Fruit fly (Drosophila melanogaster) whole organism, embryonic: ENCODE data around the gene sit.

Source experiments
- Ada2b ChIP-seq: fragments of 200-800 bp; sonication (Bioruptor generic); IDR thresholded peaks from 2 replicates; pipeline ENCODE4 v1.3.6; 2022; ENCODE audit warnings: missing biosample characterization, missing genetic modification characterization
- Asciz ChIP-seq: fragments of 200-800 bp; sonication (Bioruptor generic); optimal IDR thresholded peaks from 2 replicates; lab custom pipeline; 2017; ENCODE audit warnings: missing biosample characterization, mild to moderate bottlenecking, missing genetic modification characterization, missing genetic modification reagents
- B-H1 ChIP-seq: fragments of 200-800 bp; sonication (Bioruptor generic); IDR thresholded peaks from 3 replicates; pipeline ENCODE4 v1.3.6; 2022; ENCODE audit warnings: missing biosample characterization, missing genetic modification characterization
- Bdp1 ChIP-seq: fragments of 200-800 bp; sonication (Bioruptor generic); optimal IDR thresholded peaks from 3 replicates; lab custom pipeline; 2016; ENCODE audit warnings: missing biosample characterization, missing genetic modification characterization
- CG1024 ChIP-seq: fragments of 200-800 bp; sonication (Bioruptor generic); IDR thresholded peaks from 2 replicates; pipeline ENCODE4 v1.3.6; 2022; ENCODE audit warnings: missing biosample characterization, missing genetic modification characterization
- CG10654 ChIP-seq: fragments of 200-800 bp; sonication (Bioruptor generic); optimal IDR thresholded peaks from 2 replicates; lab custom pipeline; 2016; ENCODE audit warnings: missing biosample characterization, missing genetic modification characterization
- CG1233 ChIP-seq: fragments of 200-800 bp; sonication (Bioruptor generic); optimal IDR thresholded peaks from 4 replicates; lab custom pipeline; 2018; ENCODE audit warnings: missing biosample characterization, mild to moderate bottlenecking, missing genetic modification characterization
- CG12769 ChIP-seq: fragments of 200-800 bp; sonication (Bioruptor generic); optimal IDR thresholded peaks from 2 replicates; lab custom pipeline; 2019; ENCODE audit warnings: missing biosample characterization, mild to moderate bottlenecking, missing genetic modification characterization, moderate library complexity
- CG12942 ChIP-seq: fragments of 200-800 bp; sonication (Bioruptor generic); optimal IDR thresholded peaks from 3 replicates; lab custom pipeline; 2016; ENCODE audit warnings: missing biosample characterization, missing genetic modification characterization
- CG13624 ChIP-seq: fragments of 200-800 bp; sonication (Bioruptor generic); optimal IDR thresholded peaks from 2 replicates; lab custom pipeline; 2016; ENCODE audit warnings: missing biosample characterization, missing genetic modification characterization
- CG15011 ChIP-seq: fragments of 200-800 bp; sonication (Bioruptor generic); optimal IDR thresholded peaks from 3 replicates; lab custom pipeline; 2018; ENCODE audit warnings: missing biosample characterization, mild to moderate bottlenecking, missing genetic modification characterization
- CG15269 ChIP-seq: fragments of 200-800 bp; sonication (Bioruptor generic); optimal IDR thresholded peaks from 2 replicates; lab custom pipeline; 2018; ENCODE audit warnings: missing biosample characterization, mild to moderate bottlenecking, missing genetic modification characterization, moderate library complexity
- CG15696 ChIP-seq: fragments of 200-800 bp; sonication (Bioruptor generic); optimal IDR thresholded peaks from 2 replicates; lab custom pipeline; 2019; ENCODE audit warnings: missing biosample characterization, mild to moderate bottlenecking, missing genetic modification characterization, moderate library complexity
- CG17328 ChIP-seq: fragments of 200-800 bp; sonication (Bioruptor generic); IDR thresholded peaks from 2 replicates; pipeline ENCODE4 v1.3.6; 2022; ENCODE audit warnings: missing biosample characterization, missing genetic modification characterization
- CG18262 ChIP-seq: fragments of 200-800 bp; optimal IDR thresholded peaks from 3 replicates; lab custom pipeline; 2019; ENCODE audit warnings: missing biosample characterization, mild to moderate bottlenecking, missing genetic modification characterization, moderate library complexity
- CG18476 ChIP-seq: fragments of 200-800 bp; sonication (Bioruptor generic); optimal IDR thresholded peaks from 2 replicates; lab custom pipeline; 2016; ENCODE audit warnings: missing biosample characterization, mild to moderate bottlenecking, missing genetic modification characterization
- CG2875 ChIP-seq: fragments of 200-800 bp; sonication (Bioruptor generic); optimal IDR thresholded peaks from 2 replicates; lab custom pipeline; 2017; ENCODE audit warnings: missing biosample characterization, mild to moderate bottlenecking, missing genetic modification characterization, missing genetic modification reagents
- CG3281 ChIP-seq: fragments of 200-800 bp; sonication (Bioruptor generic); optimal IDR thresholded peaks from 3 replicates; lab custom pipeline; 2017; ENCODE audit warnings: missing biosample characterization, mild to moderate bottlenecking, missing genetic modification characterization
- CG34422 ChIP-seq: fragments of 200-800 bp; sonication (Bioruptor generic); IDR thresholded peaks from 3 replicates; pipeline ENCODE4 v1.3.6; 2022; ENCODE audit warnings: missing biosample characterization, missing genetic modification characterization
- CG3847 ChIP-seq: fragments of 200-800 bp; sonication (Bioruptor generic); IDR thresholded peaks from 2 replicates; pipeline ENCODE4 v1.3.6; 2022; ENCODE audit warnings: missing biosample characterization, missing genetic modification characterization
- CG6683 ChIP-seq: fragments of 200-800 bp; sonication (Bioruptor generic); optimal IDR thresholded peaks from 2 replicates; lab custom pipeline; 2017; ENCODE audit warnings: missing biosample characterization, mild to moderate bottlenecking, missing genetic modification characterization, missing genetic modification reagents
- CG7963 ChIP-seq: fragments of 200-800 bp; sonication (Bioruptor generic); IDR thresholded peaks from 3 replicates; pipeline ENCODE4 v1.3.6; 2022; ENCODE audit warnings: missing biosample characterization, missing genetic modification characterization; ENCODE audit not compliant: partially characterized antibody
- CG8388 ChIP-seq: fragments of 200-800 bp; sonication (Bioruptor generic); optimal IDR thresholded peaks from 2 replicates; lab custom pipeline; 2019; ENCODE audit warnings: missing biosample characterization, mild to moderate bottlenecking, missing genetic modification characterization, moderate library complexity
- E2f2 ChIP-seq: fragments of 200-800 bp; sonication (Bioruptor generic); IDR thresholded peaks from 2 replicates; pipeline ENCODE4 v1.3.6; 2022; ENCODE audit warnings: missing biosample characterization, missing genetic modification characterization
- ERR ChIP-seq: fragments of 200-800 bp; sonication (Bioruptor generic); optimal IDR thresholded peaks from 2 replicates; lab custom pipeline; 2016; ENCODE audit warnings: missing biosample characterization, missing genetic modification characterization
- HLHmδ ChIP-seq: fragments of 200-800 bp; sonication (Bioruptor generic); optimal IDR thresholded peaks from 2 replicates; lab custom pipeline; 2018; ENCODE audit warnings: missing biosample characterization, mild to moderate bottlenecking, missing genetic modification characterization, moderate library complexity
- Hsf ChIP-seq: fragments of 200-800 bp; sonication (Bioruptor generic); optimal IDR thresholded peaks from 3 replicates; lab custom pipeline; 2016; ENCODE audit warnings: missing biosample characterization, missing genetic modification characterization
- NK7.1 ChIP-seq: fragments of 200-800 bp; sonication (Bioruptor generic); optimal IDR thresholded peaks from 3 replicates; lab custom pipeline; 2016; ENCODE audit warnings: missing biosample characterization, missing genetic modification characterization
- Taf1 ChIP-seq: fragments of 200-800 bp; sonication (Bioruptor generic); IDR thresholded peaks from 2 replicates; pipeline ENCODE4 v1.3.6; 2022; ENCODE audit warnings: missing biosample characterization, missing genetic modification characterization
- bab2 ChIP-seq: fragments of 200-800 bp; sonication (Bioruptor generic); optimal IDR thresholded peaks from 2 replicates; lab custom pipeline; 2016; ENCODE audit warnings: missing biosample characterization, missing genetic modification characterization
- bcd ChIP-seq: fragments of 200-800 bp; sonication (Bioruptor generic); optimal IDR thresholded peaks from 2 replicates; lab custom pipeline; 2017; ENCODE audit warnings: missing biosample characterization, mild to moderate bottlenecking, missing genetic modification characterization
- dati ChIP-seq: fragments of 200-800 bp; sonication (Bioruptor generic); IDR thresholded peaks from 2 replicates; pipeline ENCODE4 v1.3.6; 2022; ENCODE audit warnings: missing biosample characterization, missing genetic modification characterization
- ems ChIP-seq: fragments of 200-800 bp; sonication (Bioruptor generic); optimal IDR thresholded peaks from 3 replicates; lab custom pipeline; 2016; ENCODE audit warnings: missing biosample characterization, missing genetic modification characterization
- esg ChIP-seq: fragments of 200-800 bp; sonication (Bioruptor generic); conservative IDR thresholded peaks from 2 replicates; pipeline ENCODE4 v1.3.6; 2022; ENCODE audit warnings: missing biosample characterization, missing genetic modification characterization
- ewg ChIP-seq: fragments of 200-800 bp; sonication (Bioruptor generic); optimal IDR thresholded peaks from 3 replicates; lab custom pipeline; 2017; ENCODE audit warnings: mild to moderate bottlenecking, missing biosample characterization, missing genetic modification reagents, missing genetic modification characterization
- fd64A ChIP-seq: fragments of 200-800 bp; sonication (Bioruptor generic); optimal IDR thresholded peaks from 3 replicates; lab custom pipeline; 2018; ENCODE audit warnings: missing biosample characterization, mild to moderate bottlenecking, missing genetic modification characterization
- hb ChIP-seq: fragments of 200-800 bp; sonication (Bioruptor generic); IDR thresholded peaks from 3 replicates; pipeline ENCODE4 v1.3.6; 2022; ENCODE audit warnings: missing biosample characterization, missing genetic modification characterization; ENCODE audit not compliant: partially characterized antibody
- lilli ChIP-seq: fragments of 200-800 bp; sonication (Bioruptor generic); optimal IDR thresholded peaks from 3 replicates; lab custom pipeline; 2016; ENCODE audit warnings: missing biosample characterization, missing genetic modification characterization
- luna ChIP-seq: fragments of 200-800 bp; sonication (Bioruptor generic); optimal IDR thresholded peaks from 2 replicates; lab custom pipeline; 2016; ENCODE audit warnings: missing biosample characterization, missing genetic modification characterization
- nom ChIP-seq: fragments of 200-800 bp; sonication (Bioruptor generic); optimal IDR thresholded peaks from 2 replicates; lab custom pipeline; 2017; ENCODE audit warnings: missing biosample characterization, missing genetic modification characterization, mild to moderate bottlenecking, moderate library complexity, missing genetic modification reagents
- pfk ChIP-seq: fragments of 200-800 bp; sonication (Bioruptor generic); optimal IDR thresholded peaks from 2 replicates; lab custom pipeline; 2018; ENCODE audit warnings: missing biosample characterization, mild to moderate bottlenecking, missing genetic modification characterization, moderate library complexity
- pita ChIP-seq: fragments of 200-800 bp; sonication (Bioruptor generic); optimal IDR thresholded peaks from 2 replicates; lab custom pipeline; 2017; ENCODE audit warnings: missing biosample characterization, mild to moderate bottlenecking, missing genetic modification characterization
- sc ChIP-seq, 3 experiments: fragments of >200 bp in 2 of 3; fragments of 200-800 bp in 1 of 3; sonication (Bioruptor generic) in 1 of 3; optimal IDR thresholded peaks; 2 replicates in 2 of 3; 3 replicates in 1 of 3; lab custom pipeline; 2017; ENCODE audit warnings: mild to moderate bottlenecking in 1 of 3, missing biosample characterization in 1 of 3, missing genetic modification characterization in 1 of 3, missing genetic modification reagents in 1 of 3
- scrt ChIP-seq: fragments of 200-800 bp; sonication (Bioruptor generic); optimal IDR thresholded peaks from 2 replicates; lab custom pipeline; 2018; ENCODE audit warnings: missing biosample characterization, mild to moderate bottlenecking, missing genetic modification characterization, moderate library complexity
- slbo ChIP-seq: fragments of 200-800 bp; sonication (Bioruptor generic); IDR thresholded peaks from 2 replicates; pipeline ENCODE4 v1.3.6; 2022; ENCODE audit warnings: missing biosample characterization, missing genetic modification characterization
- ssp ChIP-seq: fragments of 200-800 bp; sonication (Bioruptor generic); IDR thresholded peaks from 2 replicates; pipeline ENCODE4 v1.3.6; 2022; ENCODE audit warnings: missing biosample characterization, missing genetic modification characterization
- toy ChIP-seq: fragments of 200-800 bp; sonication (Bioruptor generic); IDR thresholded peaks from 2 replicates; pipeline ENCODE4 v1.3.6; 2022; ENCODE audit warnings: missing biosample characterization, missing genetic modification characterization
- unc-4 ChIP-seq: fragments of 200-800 bp; sonication (Bioruptor generic); IDR thresholded peaks from 2 replicates; pipeline ENCODE4 v1.3.6; 2022; ENCODE audit warnings: missing biosample characterization, missing genetic modification characterization; ENCODE audit not compliant: partially characterized antibody
- vvl ChIP-seq: fragments of 200-800 bp; sonication (Bioruptor generic); IDR thresholded peaks from 2 replicates; pipeline ENCODE4 v1.3.6; 2022; ENCODE audit warnings: missing biosample characterization, missing genetic modification characterization

sit gene

dm6 chr3R:22590668-22591275 lies 28.4 kb upstream of the sit start (continued):
- TF ChIP-seq CG1233 (GFP tag; lab: Kevin White, UChicago), result peak; percentile 41
- no peak for TF ChIP-seq dati (GFP tag; lab: Robert Waterston, UW)
- TF ChIP-seq CG3281 (GFP tag; lab: Kevin White, UChicago), result no peak
- TF ChIP-seq sc (optimal IDR thresholded peaks at IDR 0.05; lab: Kevin White, UChicago), result no peak
- peak; percentile 79 for TF ChIP-seq sc (GFP tag; optimal IDR thresholded peaks at IDR 0.05; lab: Kevin White, UChicago)
- no peak for TF ChIP-seq pfk (GFP tag; lab: Kevin White, UChicago)
- peak; percentile 34; the same call in 1 of the 2 replicates for TF ChIP-seq E2f2 (GFP tag; lab: Robert Waterston, UW)
- TF ChIP-seq CG3847 (GFP tag; lab: Robert Waterston, UW), result no peak
- TF ChIP-seq luna (GFP tag; lab: Kevin White, UChicago), result no peak
- TF ChIP-seq CG15696, result peak; percentile 64
- peak; percentile 21; the same call in 1 of the 2 replicates for TF ChIP-seq slbo (GFP tag; lab: Robert Waterston, UW)
- no peak for TF ChIP-seq CG6683 (GFP tag; lab: Kevin White, UChicago)
- peak; percentile 32 for TF ChIP-seq Bdp1 (GFP tag; lab: Kevin White, UChicago)
- TF ChIP-seq CG7963 (GFP tag; lab: Robert Waterston, UW), result no peak
- peak; percentile 62 for TF ChIP-seq ewg (GFP tag; lab: Kevin White, UChicago)
- TF ChIP-seq bab2, result peak; percentile 51
- peak; percentile 45 for TF ChIP-seq Hsf (GFP tag; lab: Kevin White, UChicago)
- TF ChIP-seq CG18262 (tag; lab: Kevin White, UChicago), result peak; percentile 91
- no peak for TF ChIP-seq hb (GFP tag; lab: Robert Waterston, UW)
- TF ChIP-seq ssp (GFP tag; lab: Robert Waterston, UW), result peak; percentile 33; the same call in 1 of the 2 replicates
- TF ChIP-seq CG12942, result no peak
- peak; percentile 59 for TF ChIP-seq CG2875 (GFP tag; lab: Kevin White, UChicago)
- TF ChIP-seq ems (GFP tag; lab: Kevin White, UChicago), result peak; percentile 29
- TF ChIP-seq Taf1, result no peak
- TF ChIP-seq Asciz (GFP tag; lab: Kevin White, UChicago), result peak; percentile 69
- peak; percentile 77 for TF ChIP-seq CG8388 (GFP tag; lab: Kevin White, UChicago)
- TF ChIP-seq esg (GFP tag; lab: Robert Waterston, UW), result peak; percentile 37
- TF ChIP-seq CG15269 (tag; lab: Kevin White, UChicago), result peak; percentile 34
- no peak for TF ChIP-seq CG12769
- TF ChIP-seq CG1024, result no peak
- TF ChIP-seq scrt (GFP tag; lab: Kevin White, UChicago), result no peak
- no peak for TF ChIP-seq CG34422 (GFP tag; lab: Robert Waterston, UW)
- peak; percentile 35 for TF ChIP-seq CG15011 (GFP tag; lab: Kevin White, UChicago)
- TF ChIP-seq bcd (GFP tag; lab: Kevin White, UChicago), result peak; percentile 63
- TF ChIP-seq Ada2b (GFP tag; lab: Robert Waterston, UW), result 0 out of 2 replicates have a peak, but pooled peaks have one; percentile 13
- peak; percentile 12; the same call in 1 of the 2 replicates for TF ChIP-seq vvl
- no peak for TF ChIP-seq nom
- TF ChIP-seq HLHmδ (GFP tag; lab: Kevin White, UChicago), result no peak
- TF ChIP-seq NK7.1 (GFP tag; lab: Kevin White, UChicago), result no peak
- peak; percentile 42 for TF ChIP-seq CG10654
- TF ChIP-seq lilli (GFP tag; lab: Kevin White, UChicago), result peak; percentile 55
- no peak; the same call in 2 of the 3 replicates for TF ChIP-seq B-H1 (GFP tag; lab: Robert Waterston, UW)
- TF ChIP-seq pita (GFP tag; lab: Kevin White, UChicago), result no peak
- no peak for TF ChIP-seq ERR (GFP tag; lab: Kevin White, UChicago)
- TF ChIP-seq CG18476 (GFP tag; lab: Kevin White, UChicago), result peak; percentile 37
- TF ChIP-seq unc-4 (GFP tag; lab: Robert Waterston, UW), result no peak
- no peak for TF ChIP-seq fd64A (GFP tag; lab: Kevin White, UChicago)
- TF ChIP-seq CG13624 (GFP tag; lab: Kevin White, UChicago), result no peak
- peak; percentile 42; the same call in 1 of the 2 replicates for TF ChIP-seq CG17328 (GFP tag; lab: Robert Waterston, UW)
- TF ChIP-seq toy (GFP tag; lab: Robert Waterston, UW), result no peak
